Worm (Caenorhabditis elegans) whole organism, L1 larva: ENCODE measurements around the gene scl-10.

ENCODE experiments used
- ama-1 ChIP-seq: fragments of 150-350 bp; optimal IDR thresholded peaks from 2 replicates; lab custom pipeline; 2014
- egl-13 ChIP-seq: sonication (generic microtip); optimal IDR thresholded peaks from 2 replicates; lab custom pipeline; 2016; ENCODE audit warnings: missing genotype, missing genetic modification reagents, missing genetic modification characterization, missing compliant biosample characterization
- egl-27 ChIP-seq, 2 experiments: fragments of 150-350 bp in 1 of 2; sonication (generic microtip); optimal IDR thresholded peaks; 3 replicates each; lab custom pipeline; 2017 to 2018; ENCODE audit warnings: missing biosample characterization in 2 of 2, missing genetic modification characterization in 2 of 2, missing genetic modification reagents in 2 of 2
- lin-39 ChIP-seq: fragments of 150-350 bp; optimal IDR thresholded peaks from 2 replicates; lab custom pipeline; 2014; ENCODE audit warnings: missing biosample characterization, missing genetic modification reagents, missing genetic modification characterization
- nhr-11 ChIP-seq: fragments of 150-350 bp; optimal IDR thresholded peaks from 2 replicates; lab custom pipeline; 2014; ENCODE audit warnings: missing biosample characterization, missing genetic modification characterization
- nhr-237 ChIP-seq: fragments of 150-350 bp; optimal IDR thresholded peaks from 2 replicates; lab custom pipeline; 2014; ENCODE audit warnings: missing biosample characterization, missing genetic modification characterization
- nhr-47 ChIP-seq: sonication (generic microtip); optimal IDR thresholded peaks from 2 replicates; lab custom pipeline; 2016; ENCODE audit warnings: mild to moderate bottlenecking, missing genetic modification characterization, moderate library complexity, missing compliant biosample characterization
- nhr-84 ChIP-seq: sonication (generic microtip); optimal IDR thresholded peaks from 2 replicates; lab custom pipeline; 2017; ENCODE audit warnings: missing biosample characterization, missing genetic modification characterization
- unc-30 ChIP-seq: sonication (generic microtip); optimal IDR thresholded peaks from 2 replicates; lab custom pipeline; 2017; ENCODE audit warnings: missing biosample characterization, missing genetic modification characterization
- unc-62 ChIP-seq: fragments of 150-350 bp; optimal IDR thresholded peaks from 2 replicates; lab custom pipeline; 2014; ENCODE audit warnings: missing biosample characterization, missing genetic modification reagents, missing genetic modification characterization

- TF ChIP-seq ama-1 = no peak
- no peak for TF ChIP-seq nhr-237
- TF ChIP-seq egl-27 (tag; optimal IDR thresholded peaks at IDR 0.05; lab: Kevin White, UChicago) = no peak
- no peak for TF ChIP-seq nhr-11 (tag; lab: Kevin White, UChicago)
- no peak for TF ChIP-seq lin-39 (tag; lab: Kevin White, UChicago)
- TF ChIP-seq unc-30 (tag; lab: Kevin White, UChicago) = no peak
- no peak for TF ChIP-seq nhr-84 (tag; lab: Kevin White, UChicago)
- no peak for TF ChIP-seq unc-62 (GFP tag; lab: Kevin White, UChicago)
- TF ChIP-seq egl-13 = no peak
- TF ChIP-seq nhr-47 = no peak
These were observed 9.2 kb downstream of the scl-10 start, which contains the start of gene scl-2 for ce11 chrIV:13057418-13057817.
